Worm (Caenorhabditis elegans) whole organism, L2 larva: ENCODE data around the gene pqn-94.

Experiments used
- C34F6.9 ChIP-seq: fragments of 150-350 bp; optimal IDR thresholded peaks from 2 replicates; lab custom pipeline; 2014; ENCODE audit warnings: missing biosample characterization, missing genetic modification characterization
- F13H6.1 ChIP-seq: sonication (generic microtip); optimal IDR thresholded peaks from 2 replicates; lab custom pipeline; 2016; ENCODE audit warnings: missing genetic modification characterization, missing compliant biosample characterization
- R02D3.7 ChIP-seq: fragments of 150-350 bp; optimal IDR thresholded peaks from 2 replicates; lab custom pipeline; 2014; ENCODE audit warnings: missing biosample characterization, missing genetic modification characterization
- aly-2 ChIP-seq: fragments of 150-350 bp; optimal IDR thresholded peaks from 2 replicates; lab custom pipeline; 2014; ENCODE audit warnings: missing biosample characterization, missing genetic modification characterization
- ama-1 ChIP-seq: fragments of 150-350 bp; optimal IDR thresholded peaks from 2 replicates; lab custom pipeline; 2018; ENCODE audit warnings: inconsistent platforms
- blmp-1 ChIP-seq: sonication (generic microtip); optimal IDR thresholded peaks from 2 replicates; lab custom pipeline; 2017; ENCODE audit warnings: missing genetic modification characterization, mild to moderate bottlenecking, missing compliant biosample characterization, antibody characterized with exemption, moderate library complexity; ENCODE audit not compliant: insufficient read depth
- ceh-16 ChIP-seq: fragments of 150-350 bp; optimal IDR thresholded peaks from 2 replicates; lab custom pipeline; 2014; ENCODE audit warnings: missing biosample characterization, missing genetic modification characterization
- crh-2 ChIP-seq: sonication (generic microtip); optimal IDR thresholded peaks from 2 replicates; lab custom pipeline; 2017; ENCODE audit warnings: missing biosample characterization, missing genetic modification characterization
- dmd-4 ChIP-seq: sonication (generic microtip); optimal IDR thresholded peaks from 2 replicates; lab custom pipeline; 2017; ENCODE audit warnings: missing biosample characterization, missing genetic modification characterization
- egl-27 ChIP-seq: sonication (generic microtip); optimal IDR thresholded peaks from 3 replicates; lab custom pipeline; 2017; ENCODE audit warnings: missing biosample characterization, missing genetic modification reagents, missing genetic modification characterization
- elt-3 ChIP-seq: sonication (generic microtip); optimal IDR thresholded peaks from 2 replicates; lab custom pipeline; 2017; ENCODE audit warnings: missing biosample characterization, missing genetic modification characterization
- fos-1 ChIP-seq: fragments of 150-350 bp; optimal IDR thresholded peaks from 2 replicates; lab custom pipeline; 2014; ENCODE audit warnings: missing biosample characterization, missing genetic modification characterization
- gmeb-1 ChIP-seq: fragments of 150-350 bp; optimal IDR thresholded peaks from 2 replicates; lab custom pipeline; 2014; ENCODE audit warnings: missing biosample characterization, missing genetic modification characterization
- lin-11 ChIP-seq: fragments of 150-350 bp; sonication (generic microtip); optimal IDR thresholded peaks from 2 replicates; lab custom pipeline; 2014; ENCODE audit warnings: missing biosample characterization, missing genetic modification characterization, inconsistent platforms, mixed read lengths
- lin-13 ChIP-seq: fragments of 150-350 bp; optimal IDR thresholded peaks from 2 replicates; lab custom pipeline; 2014; ENCODE audit warnings: missing biosample characterization, missing genetic modification reagents, missing genetic modification characterization
- lin-39 ChIP-seq: fragments of 150-350 bp; optimal IDR thresholded peaks from 2 replicates; lab custom pipeline; 2014; ENCODE audit warnings: missing biosample characterization, missing genetic modification reagents, missing genetic modification characterization
- lsy-2 ChIP-seq, 2 experiments: fragments of 150-350 bp in 1 of 2; sonication (generic microtip) in 1 of 2; optimal IDR thresholded peaks; 2 replicates each; lab custom pipeline; 2014 to 2017; ENCODE audit warnings: missing biosample characterization in 2 of 2, missing genetic modification characterization in 2 of 2
- mbf-1 ChIP-seq: sonication (generic microtip); optimal IDR thresholded peaks from 2 replicates; lab custom pipeline; 2017; ENCODE audit warnings: missing biosample characterization, missing genetic modification characterization
- nhr-10 ChIP-seq: sonication (generic microtip); optimal IDR thresholded peaks from 2 replicates; lab custom pipeline; 2017; ENCODE audit warnings: missing biosample characterization, missing genetic modification characterization
- nhr-12 ChIP-seq: fragments of 150-350 bp; optimal IDR thresholded peaks from 2 replicates; lab custom pipeline; 2014; ENCODE audit warnings: missing biosample characterization, missing genetic modification characterization
- nhr-129 ChIP-seq: fragments of 150-350 bp; optimal IDR thresholded peaks from 2 replicates; lab custom pipeline; 2014; ENCODE audit warnings: missing biosample characterization, missing genetic modification characterization
- nhr-21 ChIP-seq: fragments of 150-350 bp; optimal IDR thresholded peaks from 2 replicates; lab custom pipeline; 2014; ENCODE audit warnings: missing biosample characterization, missing genetic modification characterization
- nhr-25 ChIP-seq: fragments of 150-350 bp; sonication (generic microtip); optimal IDR thresholded peaks from 3 replicates; lab custom pipeline; 2014; ENCODE audit warnings: missing biosample characterization, missing genetic modification characterization
- nhr-6 ChIP-seq: fragments of 150-350 bp; optimal IDR thresholded peaks from 2 replicates; lab custom pipeline; 2014; ENCODE audit warnings: missing biosample characterization, missing genetic modification characterization
- nhr-77 ChIP-seq: fragments of 150-350 bp; optimal IDR thresholded peaks from 2 replicates; lab custom pipeline; 2014; ENCODE audit warnings: missing biosample characterization, missing genetic modification characterization
- sem-4 ChIP-seq: fragments of 150-350 bp; optimal IDR thresholded peaks from 2 replicates; lab custom pipeline; 2014; ENCODE audit warnings: missing biosample characterization, missing genetic modification reagents, missing genetic modification characterization
- sma-3 ChIP-seq: sonication (generic microtip); optimal IDR thresholded peaks from 2 replicates; lab custom pipeline; 2016; ENCODE audit warnings: missing genetic modification reagents, missing genetic modification characterization, missing compliant biosample characterization
- sma-9 ChIP-seq, 2 experiments: fragments of 150-350 bp in 1 of 2; sonication (generic microtip) in 1 of 2; optimal IDR thresholded peaks; 2 replicates each; lab custom pipeline; 2014 to 2016; ENCODE audit warnings: missing genetic modification characterization in 2 of 2, mild to moderate bottlenecking in 1 of 2, missing biosample characterization in 1 of 2, missing compliant biosample characterization in 1 of 2, missing genetic modification reagents in 1 of 2, moderate library complexity in 1 of 2
- snpc-4 ChIP-seq: fragments of 150-350 bp; optimal IDR thresholded peaks from 2 replicates; lab custom pipeline; 2014; ENCODE audit warnings: missing biosample characterization, missing genetic modification characterization
- unc-55 ChIP-seq: fragments of 150-350 bp; sonication (generic microtip); optimal IDR thresholded peaks from 3 replicates; lab custom pipeline; 2014; ENCODE audit warnings: missing biosample characterization, missing genetic modification reagents, missing genetic modification characterization
- ztf-11 ChIP-seq: sonication (generic microtip); optimal IDR thresholded peaks from 2 replicates; lab custom pipeline; 2017; ENCODE audit warnings: missing biosample characterization, missing genetic modification characterization

Gene pqn-94

DNA sequence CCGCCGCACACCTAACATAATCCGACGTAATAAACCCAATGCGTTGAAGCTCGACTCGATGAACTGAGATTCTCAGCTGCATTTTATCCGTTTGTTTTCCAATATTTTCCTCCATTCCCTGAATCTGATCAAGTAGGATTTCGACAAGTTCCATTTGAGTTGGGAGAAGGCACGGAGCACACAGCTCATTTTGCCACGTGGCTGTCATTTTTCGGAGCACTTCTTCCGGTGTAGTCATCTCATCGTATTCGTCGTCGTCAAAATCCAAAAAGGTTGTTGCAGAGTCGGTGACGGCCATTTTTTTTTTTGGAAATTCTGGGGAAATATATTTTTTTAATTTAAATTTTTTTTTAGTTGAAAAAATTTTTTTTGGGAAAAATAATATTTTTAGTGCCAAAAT lies 42.2 kb downstream of the pqn-94 start, which contains the start of gene sld-5:
sld-5 (minus strand) TSS at position 317 of the 400 bp plus-strand sequence.
- TF ChIP-seq lsy-2 (tag; optimal IDR thresholded peaks at IDR 0.05; lab: Kevin White, UChicago) (no peak), nhr-21 (tag; lab: Kevin White, UChicago) (no peak), mbf-1 (tag; lab: Kevin White, UChicago) (no peak), ama-1 (lab: Kevin White, UChicago) (no peak), dmd-4 (no peak), sma-3 (GFP tag; lab: Kevin White, UChicago) (no peak), unc-55 (GFP tag; lab: Kevin White, UChicago) (no peak), nhr-6 (tag; lab: Kevin White, UChicago) (no peak), crh-2 (no peak), sem-4 (tag; lab: Kevin White, UChicago) (no peak), snpc-4 (no peak), elt-3 (no peak), nhr-10 (tag; lab: Kevin White, UChicago) (no peak), gmeb-1 (tag; lab: Kevin White, UChicago) (no peak), nhr-25 (tag; lab: Kevin White, UChicago) (no peak)

- TF ChIP-seq nhr-77 (no peak), F13H6.1 (tag; lab: Kevin White, UChicago) (no peak), ceh-16 (tag; lab: Kevin White, UChicago) (no peak), nhr-6 (tag; lab: Kevin White, UChicago) (no peak), crh-2 (no peak)
Observed at ce11 chrV:20235231-20235630, 44.4 kb downstream of the pqn-94 start.

DNA sequence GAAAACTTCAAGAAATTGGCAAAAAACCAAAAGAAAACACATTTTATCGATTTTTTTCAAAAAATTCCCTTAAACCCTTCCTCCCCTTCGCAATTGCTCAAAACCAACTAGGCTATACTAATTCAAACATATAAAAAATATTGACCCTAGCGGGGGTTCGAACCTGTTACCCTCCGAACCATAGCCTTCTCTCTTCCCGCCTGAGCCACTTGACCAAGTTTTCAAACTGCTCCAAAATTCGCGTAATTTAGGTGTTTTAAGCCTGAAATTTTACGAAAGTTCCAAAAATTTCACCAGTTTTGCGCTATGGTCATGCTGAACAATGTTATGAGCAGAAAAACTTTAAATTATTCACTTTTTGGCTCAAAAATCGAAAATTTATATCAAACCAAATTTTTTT lies 45.2 kb downstream of the pqn-94 start:
- TF ChIP-seq snpc-4 (no peak), lin-39 (tag; lab: Kevin White, UChicago) (no peak), nhr-10 (tag; lab: Kevin White, UChicago) (no peak), dmd-4 (no peak), fos-1 (tag; lab: Kevin White, UChicago) (no peak), sma-3 (GFP tag; lab: Kevin White, UChicago) (no peak), R02D3.7 (no peak), C34F6.9 (tag; lab: Kevin White, UChicago) (no peak), lin-13 (no peak), egl-27 (tag; lab: Kevin White, UChicago) (no peak), aly-2 (no peak), blmp-1 (tag; lab: Kevin White, UChicago) (no peak), nhr-6 (tag; lab: Kevin White, UChicago) (no peak), crh-2 (no peak), ceh-16 (tag; lab: Kevin White, UChicago) (no peak)

DNA sequence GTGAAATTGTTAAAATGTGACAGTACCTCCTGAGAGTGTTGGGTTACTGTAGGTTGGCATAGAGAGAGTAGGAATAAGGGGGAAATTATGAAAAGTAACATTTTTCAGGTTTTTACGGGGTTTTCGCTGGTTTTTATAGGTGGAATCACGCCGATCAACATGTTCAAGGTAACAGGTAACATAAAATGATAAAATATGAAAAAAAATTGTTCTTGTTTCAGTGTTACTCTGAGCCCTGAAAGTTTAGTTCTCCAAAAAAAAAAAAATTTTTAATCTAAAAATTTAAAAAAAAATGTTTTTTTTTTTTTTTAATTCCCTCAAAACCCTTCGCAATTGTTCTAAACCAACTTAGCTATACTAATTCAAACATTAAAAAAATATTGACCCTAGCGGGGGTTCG lies 45.9 kb downstream of the pqn-94 start, which contains the start of gene Y113G7B.15:
Y113G7B.15 (minus strand) TSS at position 101 of the 400 bp plus-strand sequence.
- TF ChIP-seq gmeb-1 (tag; lab: Kevin White, UChicago) (no peak), R02D3.7 (no peak), nhr-21 (tag; lab: Kevin White, UChicago) (no peak), lin-11 (tag; lab: Kevin White, UChicago) (no peak), nhr-12 (no peak), nhr-77 (no peak), egl-27 (tag; lab: Kevin White, UChicago) (no peak), sma-3 (GFP tag; lab: Kevin White, UChicago) (no peak), nhr-129 (tag; lab: Kevin White, UChicago) (no peak), sem-4 (tag; lab: Kevin White, UChicago) (no peak), sma-9 (GFP tag; optimal IDR thresholded peaks at IDR 0.05; lab: Kevin White, UChicago) (no peak), sma-9 (tag; optimal IDR thresholded peaks at IDR 0.05; lab: Kevin White, UChicago) (no peak), ztf-11 (tag; lab: Kevin White, UChicago) (no peak)
